Worm (Caenorhabditis elegans) whole organism, L4/young adult: ENCODE results near the gene hpo-34.

Experiments used
- W03F9.2 ChIP-seq: fragments of 150-350 bp; optimal IDR thresholded peaks from 2 replicates; lab custom pipeline; 2014; ENCODE audit warnings: missing biosample characterization, missing genetic modification characterization
- dao-5 ChIP-seq: sonication (generic microtip); optimal IDR thresholded peaks from 2 replicates; lab custom pipeline; 2016; ENCODE audit warnings: missing genotype, missing genetic modification characterization, moderate library complexity, missing compliant biosample characterization

DNA sequence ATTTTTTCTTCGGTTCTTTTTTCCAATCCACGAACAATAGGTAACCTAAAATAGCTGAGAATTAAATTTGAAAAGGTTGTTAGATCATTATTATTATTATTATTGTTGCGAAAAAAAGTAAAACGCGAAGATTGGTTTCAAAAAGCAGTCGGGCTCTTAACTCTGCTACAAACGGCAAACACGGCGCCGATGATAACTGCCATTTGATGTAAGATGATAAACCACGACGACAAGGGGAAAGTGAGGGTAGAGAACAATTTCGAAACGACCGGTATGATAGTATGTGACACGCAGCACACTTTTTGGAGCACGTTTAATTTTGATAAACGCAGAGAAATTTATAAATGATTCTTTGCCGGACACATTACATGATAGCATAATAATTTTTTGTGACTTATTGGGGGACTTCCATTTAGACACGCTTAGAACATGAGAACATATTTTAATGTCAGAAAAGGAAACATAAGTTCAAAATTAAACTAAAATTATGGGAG lies at the start of gene hpo-34:
- TF ChIP-seq dao-5 (tag; lab: Kevin White, UChicago) (no peak), W03F9.2 (tag; lab: Kevin White, UChicago) (no peak)
